Worm (Caenorhabditis elegans) whole organism, L2 larva: ENCODE results near the gene T11F8.1.

ENCODE experiments used
- ama-1 ChIP-seq: fragments of 150-350 bp; optimal IDR thresholded peaks from 2 replicates; lab custom pipeline; 2018; ENCODE audit warnings: inconsistent platforms
- blmp-1 ChIP-seq: sonication (generic microtip); optimal IDR thresholded peaks from 2 replicates; lab custom pipeline; 2017; ENCODE audit warnings: missing genetic modification characterization, mild to moderate bottlenecking, missing compliant biosample characterization, antibody characterized with exemption, moderate library complexity; ENCODE audit not compliant: insufficient read depth
- nhr-237 ChIP-seq: fragments of 150-350 bp; optimal IDR thresholded peaks from 2 replicates; lab custom pipeline; 2014; ENCODE audit warnings: missing biosample characterization, missing genetic modification characterization
- nhr-77 ChIP-seq: fragments of 150-350 bp; optimal IDR thresholded peaks from 2 replicates; lab custom pipeline; 2014; ENCODE audit warnings: missing biosample characterization, missing genetic modification characterization
- unc-39 ChIP-seq: fragments of 150-350 bp; optimal IDR thresholded peaks from 2 replicates; lab custom pipeline; 2014; ENCODE audit warnings: missing biosample characterization, missing genetic modification characterization
- zag-1 ChIP-seq: fragments of 150-350 bp; optimal IDR thresholded peaks from 2 replicates; lab custom pipeline; 2014; ENCODE audit warnings: missing biosample characterization, missing genetic modification characterization
- ztf-11 ChIP-seq: sonication (generic microtip); optimal IDR thresholded peaks from 2 replicates; lab custom pipeline; 2017; ENCODE audit warnings: missing biosample characterization, missing genetic modification characterization

DNA sequence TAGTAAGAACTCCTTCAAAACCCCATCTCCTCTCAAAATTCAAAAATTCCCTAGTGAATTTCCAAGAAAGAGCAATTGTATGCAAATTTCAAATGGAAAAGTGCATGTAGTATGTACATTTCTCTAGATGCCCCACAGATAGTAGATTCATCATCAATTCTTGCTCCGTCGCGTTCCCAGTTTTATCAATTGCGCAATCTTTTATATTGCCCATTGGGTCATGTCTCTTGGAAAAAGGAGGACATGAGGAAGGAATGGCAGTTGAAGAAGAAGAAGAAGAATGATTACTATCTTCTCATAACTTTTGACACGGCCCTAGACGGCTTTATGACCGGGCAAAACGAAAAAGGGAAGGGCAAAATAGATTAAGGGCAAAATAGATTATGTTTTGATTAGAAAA, 27.3 kb downstream of the T11F8.1 start:
- TF ChIP-seq unc-39 (tag; lab: Kevin White, UChicago) (no peak), nhr-77 (tag; lab: Kevin White, UChicago) (no peak), ama-1 (lab: Kevin White, UChicago) (no peak), blmp-1 (no peak), zag-1 (peak; percentile 12), nhr-237 (tag; lab: Kevin White, UChicago) (no peak), ztf-11 (tag; lab: Kevin White, UChicago) (no peak)
